Worm (Caenorhabditis elegans) whole organism, L1 larva: ENCODE measurements around the gene str-38.

ENCODE experiments used
- aha-1 ChIP-seq: fragments of 150-350 bp; optimal IDR thresholded peaks from 2 replicates; lab custom pipeline; 2014; ENCODE audit warnings: missing biosample characterization, missing genetic modification characterization
- aly-2 ChIP-seq: fragments of 150-350 bp; optimal IDR thresholded peaks from 2 replicates; lab custom pipeline; 2014; ENCODE audit warnings: missing biosample characterization, missing genetic modification characterization
- ama-1 ChIP-seq: fragments of 150-350 bp; optimal IDR thresholded peaks from 2 replicates; lab custom pipeline; 2014
- ceh-63 ChIP-seq: fragments of 200-800 bp; sonication (Bioruptor generic); optimal IDR thresholded peaks from 2 replicates; lab custom pipeline; 2018; ENCODE audit warnings: mild to moderate bottlenecking, missing genetic modification characterization, missing compliant biosample characterization
- ceh-8 ChIP-seq: fragments of 200-800 bp; sonication (Bioruptor generic); optimal IDR thresholded peaks from 2 replicates; lab custom pipeline; 2018; ENCODE audit warnings: mild to moderate bottlenecking, missing genetic modification characterization, moderate library complexity, missing compliant biosample characterization
- dsc-1 ChIP-seq: sonication (generic microtip); optimal IDR thresholded peaks from 2 replicates; lab custom pipeline; 2016; ENCODE audit warnings: mild to moderate bottlenecking, missing genetic modification characterization, missing compliant biosample characterization
- efl-1 ChIP-seq, 4 experiments: fragments of 150-350 bp; optimal IDR thresholded peaks in 3 of 4; peaks in 1 of 4; 1 replicate in 1 of 4; 2 replicates in 3 of 4; lab custom pipeline; 2014; ENCODE audit warnings: missing biosample characterization in 2 of 4, missing genetic modification characterization in 2 of 4, missing genetic modification reagents in 2 of 4
- efl-3 ChIP-seq: fragments of 200-800 bp; sonication (Bioruptor generic); optimal IDR thresholded peaks from 2 replicates; lab custom pipeline; 2018; ENCODE audit warnings: mild to moderate bottlenecking, missing genetic modification characterization, missing compliant biosample characterization
- egl-13 ChIP-seq: sonication (generic microtip); optimal IDR thresholded peaks from 2 replicates; lab custom pipeline; 2016; ENCODE audit warnings: missing genotype, missing genetic modification reagents, missing genetic modification characterization, missing compliant biosample characterization
- egl-27 ChIP-seq, 2 experiments: fragments of 150-350 bp in 1 of 2; sonication (generic microtip); optimal IDR thresholded peaks; 3 replicates each; lab custom pipeline; 2017 to 2018; ENCODE audit warnings: missing biosample characterization in 2 of 2, missing genetic modification characterization in 2 of 2, missing genetic modification reagents in 2 of 2
- elt-2 ChIP-seq: sonication (generic microtip); optimal IDR thresholded peaks from 2 replicates; lab custom pipeline; 2016; ENCODE audit warnings: missing genetic modification characterization, mild to moderate bottlenecking, inconsistent platforms, missing compliant biosample characterization, missing genetic modification reagents
- elt-3 ChIP-seq, 6 experiments: fragments of 150-350 bp in 1 of 6; sonication (generic microtip); optimal IDR thresholded peaks; 2 replicates each; lab custom pipeline; 2017 to 2018; ENCODE audit warnings: missing biosample characterization in 6 of 6, missing genetic modification characterization in 6 of 6, inconsistent platforms in 1 of 6
- fkh-8 ChIP-seq: sonication (generic microtip); optimal IDR thresholded peaks from 2 replicates; lab custom pipeline; 2016; ENCODE audit warnings: mild to moderate bottlenecking, missing genetic modification characterization, missing compliant biosample characterization
- hlh-4 ChIP-seq: sonication (generic microtip); optimal IDR thresholded peaks from 2 replicates; lab custom pipeline; 2016; ENCODE audit warnings: mild to moderate bottlenecking, missing genetic modification characterization, missing compliant biosample characterization
- lin-13 ChIP-seq: fragments of 150-350 bp; optimal IDR thresholded peaks from 2 replicates; lab custom pipeline; 2014; ENCODE audit warnings: missing biosample characterization, missing genetic modification reagents, missing genetic modification characterization
- lin-14 ChIP-seq: fragments of 200-800 bp; sonication (Bioruptor generic); optimal IDR thresholded peaks from 2 replicates; lab custom pipeline; 2018; ENCODE audit warnings: mild to moderate bottlenecking, missing genetic modification characterization, moderate library complexity, missing compliant biosample characterization
- lin-15B ChIP-seq: fragments of 150-350 bp; sonication (generic microtip); optimal IDR thresholded peaks from 3 replicates; lab custom pipeline; 2014; ENCODE audit warnings: missing biosample characterization, missing genetic modification characterization
- lin-39 ChIP-seq: fragments of 150-350 bp; optimal IDR thresholded peaks from 2 replicates; lab custom pipeline; 2014; ENCODE audit warnings: missing biosample characterization, missing genetic modification reagents, missing genetic modification characterization
- lir-3 ChIP-seq: sonication (generic microtip); optimal IDR thresholded peaks from 2 replicates; lab custom pipeline; 2016; ENCODE audit warnings: mild to moderate bottlenecking, missing genetic modification characterization, moderate library complexity, missing compliant biosample characterization; ENCODE audit not compliant: poor library complexity
- lsy-2 ChIP-seq, 2 experiments: fragments of 150-350 bp; optimal IDR thresholded peaks; 2 replicates each; lab custom pipeline; 2014; ENCODE audit warnings: missing biosample characterization in 2 of 2, missing genetic modification characterization in 2 of 2
- mab-9 ChIP-seq: fragments of 200-800 bp; sonication (Bioruptor generic); IDR thresholded peaks from 2 replicates; pipeline ENCODE4 v1.3.6; 2022; ENCODE audit warnings: missing genetic modification reagents, missing genetic modification characterization, missing compliant biosample characterization
- mdl-1 ChIP-seq, 2 experiments: fragments of 150-350 bp; optimal IDR thresholded peaks; 2 replicates each; lab custom pipeline; 2014 to 2017; ENCODE audit warnings: missing biosample characterization in 2 of 2, missing genetic modification characterization in 2 of 2, inconsistent platforms in 1 of 2
- mef-2 ChIP-seq: fragments of 150-350 bp; optimal IDR thresholded peaks from 2 replicates; lab custom pipeline; 2014; ENCODE audit warnings: missing biosample characterization, missing genetic modification characterization
- mep-1 ChIP-seq: fragments of 150-350 bp; optimal IDR thresholded peaks from 2 replicates; lab custom pipeline; 2014; ENCODE audit warnings: missing biosample characterization, missing genetic modification characterization
- nhr-11 ChIP-seq: fragments of 150-350 bp; optimal IDR thresholded peaks from 2 replicates; lab custom pipeline; 2014; ENCODE audit warnings: missing biosample characterization, missing genetic modification characterization
- nhr-12 ChIP-seq: sonication (generic microtip); optimal IDR thresholded peaks from 2 replicates; lab custom pipeline; 2017; ENCODE audit warnings: missing biosample characterization, missing genetic modification characterization
- nhr-19 ChIP-seq: fragments of 200-800 bp; sonication (Bioruptor generic); conservative IDR thresholded peaks from 2 replicates; pipeline ENCODE4 v1.3.6; 2022; ENCODE audit warnings: missing genetic modification characterization, missing compliant biosample characterization
- nhr-20 ChIP-seq: sonication (generic microtip); optimal IDR thresholded peaks from 2 replicates; lab custom pipeline; 2016; ENCODE audit warnings: mild to moderate bottlenecking, missing genetic modification characterization, missing compliant biosample characterization
- nhr-237 ChIP-seq: fragments of 150-350 bp; optimal IDR thresholded peaks from 2 replicates; lab custom pipeline; 2014; ENCODE audit warnings: missing biosample characterization, missing genetic modification characterization
- nhr-28 ChIP-seq: fragments of 150-350 bp; optimal IDR thresholded peaks from 2 replicates; lab custom pipeline; 2014; ENCODE audit warnings: missing biosample characterization, missing genetic modification characterization
- nhr-77 ChIP-seq: fragments of 150-350 bp; optimal IDR thresholded peaks from 2 replicates; lab custom pipeline; 2014; ENCODE audit warnings: missing biosample characterization, missing genetic modification characterization
- nhr-84 ChIP-seq: sonication (generic microtip); optimal IDR thresholded peaks from 2 replicates; lab custom pipeline; 2017; ENCODE audit warnings: missing biosample characterization, missing genetic modification characterization
- nhr-90 ChIP-seq: sonication (generic microtip); optimal IDR thresholded peaks from 2 replicates; lab custom pipeline; 2016; ENCODE audit warnings: mild to moderate bottlenecking, missing genetic modification characterization, missing compliant biosample characterization; ENCODE audit not compliant: poor library complexity
- pag-3 ChIP-seq: sonication (generic microtip); optimal IDR thresholded peaks from 2 replicates; lab custom pipeline; 2017; ENCODE audit warnings: missing genetic modification characterization, mild to moderate bottlenecking, missing compliant biosample characterization, antibody characterized with exemption, borderline replicate concordance; ENCODE audit not compliant: insufficient read depth
- pax-3 ChIP-seq: fragments of 200-800 bp; sonication (Bioruptor generic); optimal IDR thresholded peaks from 2 replicates; lab custom pipeline; 2018; ENCODE audit warnings: mild to moderate bottlenecking, missing genetic modification characterization, moderate library complexity, missing compliant biosample characterization
- pqm-1 ChIP-seq: sonication (generic microtip); optimal IDR thresholded peaks from 3 replicates; lab custom pipeline; 2017; ENCODE audit warnings: missing biosample characterization, missing genetic modification characterization
- skn-1 ChIP-seq: fragments of 150-350 bp; optimal IDR thresholded peaks from 2 replicates; lab custom pipeline; 2014; ENCODE audit warnings: missing biosample characterization, missing genetic modification characterization
- snpc-4 ChIP-seq: fragments of 150-350 bp; optimal IDR thresholded peaks from 2 replicates; lab custom pipeline; 2014; ENCODE audit warnings: missing biosample characterization, missing genetic modification characterization
- sox-4 ChIP-seq: sonication (generic microtip); optimal IDR thresholded peaks from 2 replicates; lab custom pipeline; 2016; ENCODE audit warnings: missing genetic modification characterization, missing compliant biosample characterization
- sup-37 ChIP-seq: fragments of 200-800 bp; sonication (Bioruptor generic); optimal IDR thresholded peaks from 2 replicates; lab custom pipeline; 2018; ENCODE audit warnings: mild to moderate bottlenecking, missing genetic modification characterization, missing compliant biosample characterization
- zip-4 ChIP-seq: fragments of 200-800 bp; sonication (Bioruptor generic); optimal IDR thresholded peaks from 2 replicates; lab custom pipeline; 2018; ENCODE audit warnings: mild to moderate bottlenecking, missing genetic modification characterization, moderate library complexity, missing compliant biosample characterization

The str-38 gene

ce11 chrV:15773941-15774340 is 41.8 kb upstream of the str-38 start (continued):
- TF ChIP-seq lir-3 (no peak), dsc-1 (tag; lab: Kevin White, UChicago) (no peak), lin-14 (GFP tag; lab: Kevin White, UChicago) (peak; percentile 10), efl-1 (optimal IDR thresholded peaks at IDR 0.05; lab: Kevin White, UChicago) (no peak), efl-1 (GFP tag; optimal IDR thresholded peaks at IDR 0.05 in 1 of 2; lab: Kevin White, UChicago) (peak in 1 of 2 experiments; percentile 78), elt-2 (tag; lab: Kevin White, UChicago) (no peak), fkh-8 (peak; percentile 14)

ce11 chrV:15773141-15773540 is 41.0 kb upstream of the str-38 start, which contains the start of gene nhr-60:
Gene nhr-60 (minus strand): TSS chrV:15773241.
- TF ChIP-seq efl-1 (optimal IDR thresholded peaks at IDR 0.05; lab: Kevin White, UChicago) = no peak
- TF ChIP-seq efl-1 (GFP tag; optimal IDR thresholded peaks at IDR 0.05 in 1 of 2; lab: Kevin White, UChicago) = no peak
- TF ChIP-seq aly-2 (tag; lab: Kevin White, UChicago) = no peak
- no peak for TF ChIP-seq sox-4
- TF ChIP-seq fkh-8 = no peak
- no peak for TF ChIP-seq ceh-63 (GFP tag; lab: Kevin White, UChicago)
- TF ChIP-seq skn-1 (tag; lab: Kevin White, UChicago) = no peak

- TF ChIP-seq pag-3 (tag; lab: Kevin White, UChicago) = no peak
- TF ChIP-seq mep-1 (tag; lab: Kevin White, UChicago) = no peak
- TF ChIP-seq aly-2 (tag; lab: Kevin White, UChicago) = no peak
- TF ChIP-seq nhr-11 = no peak
- no peak for TF ChIP-seq efl-1 (optimal IDR thresholded peaks at IDR 0.05; lab: Kevin White, UChicago)
- TF ChIP-seq efl-1 (GFP tag; optimal IDR thresholded peaks at IDR 0.05 in 1 of 2; lab: Kevin White, UChicago) = peak in 1 of 2 experiments; percentile 81
Measured at ce11 chrV:15769072-15769471, 37.0 kb upstream of the str-38 start, which contains the start of gene F57A10.4. Gene F57A10.4 (plus strand): TSS chrV:15769438.

ce11 chrV:15767385-15767784 is 35.3 kb upstream of the str-38 start:
- TF ChIP-seq nhr-19 (GFP tag; lab: Robert Waterston, UW) = peak; percentile 17; the same call in 1 of the 2 replicates
- TF ChIP-seq, all 84 proteins: peak for 1; not testable (repeated sequence) for 83

ce11 chrV:15766122-15766594 is 34.0 kb upstream of the str-38 start, which contains the start of the genes haf-3 and F57A10.2:
Gene haf-3 (minus strand): TSS chrV:15766172.
Gene F57A10.2 (plus strand): TSS chrV:15766575.
- TF ChIP-seq pax-3 (tag; lab: Kevin White, UChicago) (peak; percentile 80), nhr-12 (no peak), pqm-1 (tag; lab: Kevin White, UChicago) (no peak), dsc-1 (tag; lab: Kevin White, UChicago) (peak; percentile 97), nhr-90 (tag; lab: Kevin White, UChicago) (peak; percentile 96), hlh-4 (no peak), zip-4 (GFP tag; lab: Kevin White, UChicago) (peak; percentile 85), elt-3 (tag; optimal IDR thresholded peaks at IDR 0.05; lab: Kevin White, UChicago) (peak in 5 of 6 experiments; percentile 25 to 90 (median 45)), lin-39 (tag; lab: Kevin White, UChicago) (peak; percentile 94), lin-15B (peak; percentile 88), mdl-1 (tag; optimal IDR thresholded peaks at IDR 0.05; lab: Kevin White, UChicago) (peak in 1 of 2 experiments; percentile 88), skn-1 (tag; lab: Kevin White, UChicago) (peak; percentile 91), lin-13 (GFP tag; lab: Kevin White, UChicago) (peak; percentile 91), nhr-28 (peak; percentile 39), lsy-2 (tag; optimal IDR thresholded peaks at IDR 0.05; lab: Kevin White, UChicago) (peak; percentile 94 to 95), nhr-84 (no peak), ceh-8 (GFP tag; lab: Kevin White, UChicago) (peak; percentile 86), snpc-4 (tag; lab: Kevin White, UChicago) (peak; percentile 92), egl-27 (tag; optimal IDR thresholded peaks at IDR 0.05; lab: Kevin White, UChicago) (peak; percentile 9 to 69), mab-9 (GFP tag; lab: Robert Waterston, UW) (peak; percentile 85), efl-3 (GFP tag; lab: Kevin White, UChicago) (peak; percentile 60), lir-3 (peak; percentile 76), egl-13 (tag; lab: Kevin White, UChicago) (peak; percentile 92), nhr-20 (tag; lab: Kevin White, UChicago) (peak; percentile 95), aha-1 (tag; lab: Kevin White, UChicago) (peak; percentile 54), nhr-19 (GFP tag; lab: Robert Waterston, UW) (peak; percentile 95), mef-2 (tag; lab: Kevin White, UChicago) (peak; percentile 45), mep-1 (tag; lab: Kevin White, UChicago) (peak; percentile 98), nhr-77 (tag; lab: Kevin White, UChicago) (peak; percentile 82), sup-37 (GFP tag; lab: Kevin White, UChicago) (peak; percentile 80), nhr-237 (tag; lab: Kevin White, UChicago) (peak; percentile 50), ama-1 (lab: Kevin White, UChicago) (peak; percentile 53), efl-1 (optimal IDR thresholded peaks at IDR 0.05; lab: Kevin White, UChicago) (peak; percentile 97 to 99), efl-1 (GFP tag; optimal IDR thresholded peaks at IDR 0.05 in 1 of 2; lab: Kevin White, UChicago) (peak; percentile 99 to 100)
